Worm (Caenorhabditis elegans) whole organism, mixed stage, embryonic: ENCODE results near the gene wht-7.

Source experiments
- hlh-1 ChIP-seq: fragments of 150-350 bp; optimal IDR thresholded peaks from 2 replicates; lab custom pipeline; 2014; ENCODE audit warnings: missing biosample characterization, missing genetic modification reagents, missing genetic modification characterization
- lin-13 ChIP-seq: fragments of 150-350 bp; optimal IDR thresholded peaks from 2 replicates; lab custom pipeline; 2014; ENCODE audit warnings: missing biosample characterization, missing genetic modification characterization
- lsy-2 ChIP-seq: fragments of 150-350 bp; optimal IDR thresholded peaks from 2 replicates; lab custom pipeline; 2014; ENCODE audit warnings: missing biosample characterization, missing genetic modification characterization
- snpc-4 ChIP-seq: fragments of 150-350 bp; optimal IDR thresholded peaks from 2 replicates; lab custom pipeline; 2014; ENCODE audit warnings: missing biosample characterization, missing genetic modification characterization
- unc-120 ChIP-seq: sonication (generic microtip); optimal IDR thresholded peaks from 2 replicates; lab custom pipeline; 2017; ENCODE audit warnings: missing genetic modification characterization, missing compliant biosample characterization; ENCODE audit not compliant: poor library complexity, severe bottlenecking
- unc-39 ChIP-seq: fragments of 150-350 bp; optimal IDR thresholded peaks from 2 replicates; lab custom pipeline; 2014; ENCODE audit warnings: missing biosample characterization, missing genetic modification characterization
- unc-62 ChIP-seq: fragments of 150-350 bp; optimal IDR thresholded peaks from 2 replicates; lab custom pipeline; 2014; ENCODE audit warnings: missing biosample characterization, missing genetic modification reagents, missing genetic modification characterization
- ztf-11 ChIP-seq: fragments of 150-350 bp; optimal IDR thresholded peaks from 2 replicates; lab custom pipeline; 2014; ENCODE audit warnings: missing biosample characterization, missing genetic modification characterization

DNA sequence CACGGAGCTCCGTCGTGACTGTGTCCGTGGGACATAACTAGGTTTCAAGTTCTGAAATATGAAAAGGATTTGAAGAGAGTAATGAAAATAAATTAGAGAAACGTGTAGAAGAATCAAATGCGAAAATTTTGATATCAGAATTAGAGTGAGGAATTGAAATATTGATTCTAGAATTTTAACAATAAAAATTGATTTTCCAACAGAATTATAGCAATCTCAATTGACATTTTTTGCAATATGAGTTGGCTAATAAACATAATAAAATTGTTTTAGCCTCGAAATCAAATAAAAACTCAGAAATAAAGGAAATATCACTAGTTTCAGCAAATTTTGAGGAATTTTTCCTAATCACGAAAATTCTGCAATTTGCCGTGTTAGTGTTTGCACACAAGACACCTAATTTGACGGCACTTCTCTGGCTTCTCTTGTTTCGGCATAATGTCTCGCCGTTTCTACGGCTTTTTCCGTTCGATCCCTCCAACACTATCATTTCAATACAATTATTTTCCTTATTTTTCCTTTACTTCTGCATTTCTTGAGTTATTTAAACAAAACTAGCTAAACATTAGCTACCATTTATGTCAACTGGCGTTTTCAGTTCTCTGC, 33.0 kb downstream of the wht-7 start, which contains the start of gene nmt-1:
- no peak for TF ChIP-seq unc-39
- no peak for TF ChIP-seq unc-120 (tag; lab: Kevin White, UChicago)
- no peak for TF ChIP-seq lin-13 (tag; lab: Kevin White, UChicago)
- TF ChIP-seq ztf-11: no peak
- peak; percentile 53 for TF ChIP-seq lsy-2 (tag; lab: Kevin White, UChicago)
- TF ChIP-seq hlh-1 (tag; lab: Kevin White, UChicago): no peak
- no peak for TF ChIP-seq unc-62 (GFP tag; lab: Kevin White, UChicago)
- TF ChIP-seq snpc-4 (tag; lab: Kevin White, UChicago): no peak
